Fruit fly (Drosophila melanogaster) whole organism, prepupa: ENCODE results near the gene CG18088.

Source experiments
- CG10669 ChIP-seq: fragments of 200-800 bp; sonication (Bioruptor generic); optimal IDR thresholded peaks from 3 replicates; lab custom pipeline; 2018; ENCODE audit warnings: missing biosample characterization, mild to moderate bottlenecking, missing genetic modification characterization, moderate library complexity
- CG11762 ChIP-seq: fragments of 200-800 bp; sonication (Bioruptor generic); optimal IDR thresholded peaks from 3 replicates; lab custom pipeline; 2016; ENCODE audit warnings: missing biosample characterization, missing genetic modification characterization; ENCODE audit not compliant: insufficient read depth
- CG11902 ChIP-seq: fragments of 200-800 bp; sonication (Bioruptor generic); optimal IDR thresholded peaks from 3 replicates; lab custom pipeline; 2016; ENCODE audit warnings: missing biosample characterization, missing genetic modification characterization
- CG16779 ChIP-seq: fragments of 200-800 bp; sonication (Bioruptor generic); optimal IDR thresholded peaks from 3 replicates; lab custom pipeline; 2017; ENCODE audit warnings: missing biosample characterization, mild to moderate bottlenecking, missing genetic modification characterization
- CG3032 ChIP-seq: fragments of 200-800 bp; optimal IDR thresholded peaks from 2 replicates; lab custom pipeline; 2019; ENCODE audit warnings: missing biosample characterization, mild to moderate bottlenecking, missing genetic modification characterization, moderate library complexity
- CG31627 ChIP-seq: fragments of 200-800 bp; sonication (Bioruptor generic); optimal IDR thresholded peaks from 3 replicates; lab custom pipeline; 2016; ENCODE audit warnings: missing biosample characterization, missing genetic modification characterization
- CG34406 ChIP-seq: fragments of 200-800 bp; sonication (Bioruptor generic); optimal IDR thresholded peaks from 3 replicates; lab custom pipeline; 2016; ENCODE audit warnings: missing biosample characterization, missing genetic modification characterization
- CG6808 ChIP-seq: fragments of 200-800 bp; sonication (Bioruptor generic); optimal IDR thresholded peaks from 3 replicates; lab custom pipeline; 2017; ENCODE audit warnings: missing biosample characterization, missing genetic modification characterization, mild to moderate bottlenecking, moderate library complexity, missing genetic modification reagents
- CG6854 ChIP-seq: fragments of 200-800 bp; sonication (Bioruptor generic); optimal IDR thresholded peaks from 2 replicates; lab custom pipeline; 2017; ENCODE audit warnings: missing biosample characterization, mild to moderate bottlenecking, missing genetic modification characterization
- CG8119 ChIP-seq: fragments of 200-800 bp; sonication (Bioruptor generic); IDR thresholded peaks from 3 replicates; pipeline ENCODE4 v1.3.6; 2022; ENCODE audit warnings: missing biosample characterization, missing genetic modification characterization
- CG8319 ChIP-seq: fragments of 200-800 bp; sonication (Bioruptor generic); optimal IDR thresholded peaks from 3 replicates; lab custom pipeline; 2016; ENCODE audit warnings: missing biosample characterization, missing genetic modification characterization
- CG8632 ChIP-seq: fragments of 200-800 bp; sonication (Bioruptor generic); optimal IDR thresholded peaks from 3 replicates; lab custom pipeline; 2016; ENCODE audit warnings: missing biosample characterization, missing genetic modification characterization
- CG9139 ChIP-seq: fragments of 200-800 bp; sonication (Bioruptor generic); optimal IDR thresholded peaks from 3 replicates; lab custom pipeline; 2017; ENCODE audit warnings: missing biosample characterization, mild to moderate bottlenecking, missing genetic modification characterization
- Eip78C ChIP-seq: fragments of 200-800 bp; sonication (Bioruptor generic); peaks from one replicate; lab custom pipeline; 2016; ENCODE audit warnings: missing biosample characterization, missing genetic modification characterization
- Eip93F ChIP-seq: fragments of 200-800 bp; sonication (Bioruptor generic); optimal IDR thresholded peaks from 2 replicates; lab custom pipeline; 2016; ENCODE audit warnings: missing biosample characterization, mild to moderate bottlenecking, missing genetic modification characterization
- Ets21C ChIP-seq: fragments of 200-800 bp; sonication (Bioruptor generic); optimal IDR thresholded peaks from 3 replicates; lab custom pipeline; 2016; ENCODE audit warnings: missing biosample characterization, missing genetic modification characterization
- Ets96B ChIP-seq: fragments of 200-800 bp; optimal IDR thresholded peaks from 2 replicates; lab custom pipeline; 2019; ENCODE audit warnings: missing biosample characterization, mild to moderate bottlenecking, missing genetic modification characterization, moderate library complexity
- Gug ChIP-seq: fragments of 200-800 bp; sonication (Bioruptor generic); IDR thresholded peaks from 2 replicates; pipeline ENCODE4 v1.3.6; 2022; ENCODE audit warnings: missing biosample characterization, missing genetic modification characterization
- Hr38 ChIP-seq: sonication (Bioruptor generic); optimal IDR thresholded peaks from 2 replicates; lab custom pipeline; 2016; ENCODE audit warnings: missing biosample characterization, missing genetic modification characterization
- Hr39 ChIP-seq: fragments of 200-800 bp; sonication (Bioruptor generic); optimal IDR thresholded peaks from 2 replicates; lab custom pipeline; 2016; ENCODE audit warnings: missing biosample characterization, missing genetic modification characterization
- Hr4 ChIP-seq: fragments of 200-800 bp; sonication (Bioruptor generic); optimal IDR thresholded peaks from 3 replicates; lab custom pipeline; 2016; ENCODE audit warnings: missing biosample characterization, missing genetic modification characterization
- Lpt ChIP-seq: fragments of 200-800 bp; sonication (Bioruptor generic); optimal IDR thresholded peaks from 3 replicates; lab custom pipeline; 2016; ENCODE audit warnings: missing biosample characterization, missing genetic modification characterization
- Met ChIP-seq: fragments of 200-800 bp; sonication (Bioruptor generic); optimal IDR thresholded peaks from 3 replicates; lab custom pipeline; 2016; ENCODE audit warnings: missing biosample characterization, missing genetic modification characterization
- OdsH ChIP-seq: fragments of 200-800 bp; sonication (Bioruptor generic); optimal IDR thresholded peaks from 3 replicates; lab custom pipeline; 2016; ENCODE audit warnings: missing biosample characterization, missing genetic modification characterization
- Smox ChIP-seq: fragments of 200-800 bp; sonication (Bioruptor generic); optimal IDR thresholded peaks from 3 replicates; lab custom pipeline; 2016; ENCODE audit warnings: missing biosample characterization, missing genetic modification characterization
- Sox102F ChIP-seq: fragments of 200-800 bp; sonication (Bioruptor generic); optimal IDR thresholded peaks from 2 replicates; lab custom pipeline; 2016; ENCODE audit warnings: missing biosample characterization, mild to moderate bottlenecking, missing genetic modification characterization
- Sox14 ChIP-seq: fragments of 200-800 bp; sonication (Bioruptor generic); optimal IDR thresholded peaks from 3 replicates; lab custom pipeline; 2016; ENCODE audit warnings: missing biosample characterization, missing genetic modification characterization
- Sox15 ChIP-seq: fragments of 200-800 bp; sonication (Bioruptor generic); optimal IDR thresholded peaks from 3 replicates; lab custom pipeline; 2016; ENCODE audit warnings: missing biosample characterization, missing genetic modification characterization
- achi ChIP-seq: fragments of 200-800 bp; sonication (Bioruptor generic); optimal IDR thresholded peaks from 3 replicates; lab custom pipeline; 2016; ENCODE audit warnings: missing biosample characterization, missing genetic modification characterization
- acj6 ChIP-seq: fragments of 200-800 bp; sonication (Bioruptor generic); optimal IDR thresholded peaks from 3 replicates; lab custom pipeline; 2016; ENCODE audit warnings: missing biosample characterization, missing genetic modification characterization
- cyc ChIP-seq: fragments of 200-800 bp; sonication (Bioruptor generic); optimal IDR thresholded peaks from 3 replicates; lab custom pipeline; 2016; ENCODE audit warnings: missing biosample characterization, missing genetic modification characterization
- dac ChIP-seq: fragments of 200-800 bp; sonication (Bioruptor generic); optimal IDR thresholded peaks from 2 replicates; lab custom pipeline; 2017; ENCODE audit warnings: missing biosample characterization, mild to moderate bottlenecking, missing genetic modification characterization
- dsx ChIP-seq: fragments of 200-800 bp; optimal IDR thresholded peaks from 3 replicates; lab custom pipeline; 2019; ENCODE audit warnings: missing biosample characterization, mild to moderate bottlenecking, missing genetic modification characterization, moderate library complexity; ENCODE audit not compliant: poor library complexity, severe bottlenecking
- esn ChIP-seq: fragments of 200-800 bp; sonication (Bioruptor generic); optimal IDR thresholded peaks from 2 replicates; lab custom pipeline; 2016; ENCODE audit warnings: missing biosample characterization, mild to moderate bottlenecking, missing genetic modification characterization, moderate library complexity
- fd59A ChIP-seq: fragments of 200-800 bp; sonication (Bioruptor generic); optimal IDR thresholded peaks from 2 replicates; lab custom pipeline; 2017; ENCODE audit warnings: missing biosample characterization, mild to moderate bottlenecking, missing genetic modification characterization, missing genetic modification reagents
- fd85E ChIP-seq: fragments of 200-800 bp; sonication (Bioruptor generic); optimal IDR thresholded peaks from 3 replicates; lab custom pipeline; 2016; ENCODE audit warnings: missing biosample characterization, missing genetic modification characterization
- spab ChIP-seq: fragments of 200-800 bp; sonication (Bioruptor generic); optimal IDR thresholded peaks from 2 replicates; lab custom pipeline; 2017; ENCODE audit warnings: missing biosample characterization, mild to moderate bottlenecking, missing genetic modification characterization, missing genetic modification reagents
- ss ChIP-seq, 2 experiments: fragments of 200-800 bp; sonication (Bioruptor generic); optimal IDR thresholded peaks; 2 replicates in 1 of 2; 3 replicates in 1 of 2; lab custom pipeline; 2017 to 2018; ENCODE audit warnings: mild to moderate bottlenecking in 2 of 2, missing biosample characterization in 2 of 2, missing genetic modification characterization in 2 of 2, moderate library complexity in 1 of 2
- svp ChIP-seq: fragments of 200-800 bp; sonication (Bioruptor generic); peaks from one replicate; lab custom pipeline; 2016; ENCODE audit warnings: missing biosample characterization, missing genetic modification characterization
- vri ChIP-seq: fragments of 200-800 bp; sonication (Bioruptor generic); optimal IDR thresholded peaks from 3 replicates; lab custom pipeline; 2016; ENCODE audit warnings: missing biosample characterization, mild to moderate bottlenecking, missing genetic modification characterization

CG18088 gene

dm6 chr2L:8997285-8997684 is 29.9 kb downstream of the CG18088 start, which contains the start of the genes alien and CG18661 (continued):
- TF ChIP-seq CG10669, result peak; percentile 65
- no peak for TF ChIP-seq fd85E (GFP tag; lab: Kevin White, UChicago)
- peak; percentile 62 for TF ChIP-seq CG16779
- TF ChIP-seq Sox14 (GFP tag; lab: Kevin White, UChicago), result peak; percentile 95
- no peak for TF ChIP-seq CG11762 (GFP tag; lab: Kevin White, UChicago)
- peak; percentile 68 for TF ChIP-seq esn (GFP tag; lab: Kevin White, UChicago)
- TF ChIP-seq CG8632 (GFP tag; lab: Kevin White, UChicago), result peak; percentile 6
- TF ChIP-seq dsx, result no peak
- TF ChIP-seq spab, result peak; percentile 15
- peak; percentile 90 for TF ChIP-seq Met (GFP tag; lab: Kevin White, UChicago)
- TF ChIP-seq fd59A (GFP tag; lab: Kevin White, UChicago), result peak; percentile 31
- peak; percentile 93 for TF ChIP-seq CG11902 (GFP tag; lab: Kevin White, UChicago)
- peak; percentile 78 for TF ChIP-seq CG6854 (GFP tag; lab: Kevin White, UChicago)
- TF ChIP-seq Ets96B, result peak; percentile 91
- peak; percentile 78 for TF ChIP-seq cyc (GFP tag; lab: Kevin White, UChicago)
- peak; percentile 71 for TF ChIP-seq Eip93F
- peak; percentile 71 for TF ChIP-seq Ets21C (GFP tag; lab: Kevin White, UChicago)
- peak; percentile 87 for TF ChIP-seq Gug (GFP tag; lab: Robert Waterston, UW)
- peak; percentile 62 for TF ChIP-seq acj6
- peak; percentile 53; the same call in 1 of the 3 replicates for TF ChIP-seq CG8119 (GFP tag; lab: Robert Waterston, UW)
- peak; percentile 96 for TF ChIP-seq Hr4 (GFP tag; lab: Kevin White, UChicago)
- TF ChIP-seq Hr38, result peak; percentile 5
- peak; percentile 88 for TF ChIP-seq CG31627 (GFP tag; lab: Kevin White, UChicago)
- peak; percentile 72 for TF ChIP-seq Sox102F
- TF ChIP-seq Sox15 (GFP tag; lab: Kevin White, UChicago), result peak; percentile 92
- peak; percentile 69 for TF ChIP-seq Eip78C
- no peak for TF ChIP-seq CG8319 (GFP tag; lab: Kevin White, UChicago)
- TF ChIP-seq Lpt (GFP tag; lab: Kevin White, UChicago), result peak; percentile 50
- peak; percentile 78 for TF ChIP-seq Smox
- peak; percentile 70 for TF ChIP-seq achi (GFP tag; lab: Kevin White, UChicago)
- TF ChIP-seq CG3032 (tag; lab: Kevin White, UChicago), result peak; percentile 76
- no peak for TF ChIP-seq CG9139 (GFP tag; lab: Kevin White, UChicago)
- peak; percentile 91 for TF ChIP-seq Hr39 (GFP tag; lab: Kevin White, UChicago)
- peak; percentile 78 for TF ChIP-seq OdsH (GFP tag; lab: Kevin White, UChicago)
- peak; percentile 57 for TF ChIP-seq CG34406 (GFP tag; lab: Kevin White, UChicago)
- peak; percentile 100 for TF ChIP-seq CG6808
- peak; percentile 91 for TF ChIP-seq dac (GFP tag; lab: Kevin White, UChicago)
- TF ChIP-seq ss (GFP tag; optimal IDR thresholded peaks at IDR 0.05; lab: Kevin White, UChicago), result no peak
- TF ChIP-seq, all 60 proteins: peak for 48

dm6 chr2L:8998237-8998636 is 30.9 kb downstream of the CG18088 start, which contains the start of gene Try29F:
Gene Try29F, plus strand, starts transcription at chr2L:8998537.
- no peak for TF ChIP-seq svp (GFP tag; lab: Kevin White, UChicago)

- TF ChIP-seq svp (GFP tag; lab: Kevin White, UChicago) (no peak), vri (peak; percentile 70)
- TF ChIP-seq, all 60 proteins: peak for 1
Observed at dm6 chr2L:9010267-9010666, 42.9 kb downstream of the CG18088 start, which contains the start of gene CG9568. Gene CG9568, plus strand, starts transcription at chr2L:9010583.
